Fruit fly (Drosophila melanogaster) whole organism, embryonic: ENCODE data around the gene Ccn.

Source experiments
- Adf1 ChIP-seq: fragments of 200-800 bp; sonication (Bioruptor generic); IDR thresholded peaks from 2 replicates; pipeline ENCODE4 v1.3.6; 2022; ENCODE audit warnings: missing biosample characterization, missing genetic modification characterization
- Atf3 ChIP-seq: fragments of 200-800 bp; sonication (Bioruptor generic); optimal IDR thresholded peaks from 3 replicates; lab custom pipeline; 2016; ENCODE audit warnings: missing biosample characterization, missing genetic modification characterization
- CG10209 ChIP-seq: fragments of 200-800 bp; sonication (Bioruptor generic); optimal IDR thresholded peaks from 3 replicates; lab custom pipeline; 2017; ENCODE audit warnings: missing biosample characterization, mild to moderate bottlenecking, missing genetic modification characterization, missing genetic modification reagents
- CG10959 ChIP-seq: fragments of 200-800 bp; sonication (Bioruptor generic); IDR thresholded peaks from 2 replicates; pipeline ENCODE4 v1.3.6; 2022; ENCODE audit warnings: missing biosample characterization, missing genetic modification characterization
- CG11247 ChIP-seq: fragments of 200-800 bp; sonication (Bioruptor generic); IDR thresholded peaks from 2 replicates; pipeline ENCODE4 v1.3.6; 2022; ENCODE audit warnings: missing biosample characterization, missing genetic modification characterization
- CG13123 ChIP-seq: fragments of 200-800 bp; sonication (Bioruptor generic); optimal IDR thresholded peaks from 2 replicates; lab custom pipeline; 2016; ENCODE audit warnings: missing biosample characterization, missing genetic modification characterization
- CG14014 ChIP-seq: fragments of 200-800 bp; sonication (Bioruptor generic); IDR thresholded peaks from 2 replicates; pipeline ENCODE4 v1.3.6; 2022; ENCODE audit warnings: missing biosample characterization, missing genetic modification characterization
- CG14860 ChIP-seq: fragments of 200-800 bp; sonication (Bioruptor generic); IDR thresholded peaks from 3 replicates; pipeline ENCODE4 v1.3.6; 2022; ENCODE audit warnings: missing biosample characterization, missing genetic modification characterization; ENCODE audit not compliant: partially characterized antibody
- CG15514 ChIP-seq: fragments of 200-800 bp; sonication (Bioruptor generic); optimal IDR thresholded peaks from 3 replicates; lab custom pipeline; 2017; ENCODE audit warnings: missing biosample characterization, missing genetic modification characterization, mild to moderate bottlenecking, moderate library complexity, missing genetic modification reagents
- CG16863 ChIP-seq: fragments of 200-800 bp; sonication (Bioruptor generic); optimal IDR thresholded peaks from 3 replicates; lab custom pipeline; 2016; ENCODE audit warnings: missing biosample characterization, missing genetic modification characterization
- CG2678 ChIP-seq: fragments of 200-800 bp; sonication (Bioruptor generic); optimal IDR thresholded peaks from 3 replicates; lab custom pipeline; 2019; ENCODE audit warnings: missing biosample characterization, mild to moderate bottlenecking, missing genetic modification characterization, moderate library complexity
- CG30020 ChIP-seq: fragments of 200-800 bp; optimal IDR thresholded peaks from 2 replicates; lab custom pipeline; 2019; ENCODE audit warnings: missing biosample characterization, mild to moderate bottlenecking, missing genetic modification characterization, moderate library complexity
- CG3065 ChIP-seq: fragments of 200-800 bp; sonication (Bioruptor generic); optimal IDR thresholded peaks from 2 replicates; lab custom pipeline; 2016; ENCODE audit warnings: missing biosample characterization, missing genetic modification characterization
- CG31365 ChIP-seq: fragments of 200-800 bp; sonication (Bioruptor generic); optimal IDR thresholded peaks from 2 replicates; lab custom pipeline; 2018; ENCODE audit warnings: missing biosample characterization, mild to moderate bottlenecking, missing genetic modification characterization
- CG32767 ChIP-seq: fragments of 200-800 bp; sonication (Bioruptor generic); IDR thresholded peaks from 2 replicates; pipeline ENCODE4 v1.3.6; 2022; ENCODE audit warnings: missing biosample characterization, missing genetic modification characterization
- CG4328 ChIP-seq: fragments of 200-800 bp; sonication (Bioruptor generic); optimal IDR thresholded peaks from 3 replicates; lab custom pipeline; 2017; ENCODE audit warnings: missing biosample characterization, missing genetic modification reagents, missing genetic modification characterization
- CG4404 ChIP-seq: fragments of 200-800 bp; sonication (Bioruptor generic); IDR thresholded peaks from 2 replicates; pipeline ENCODE4 v1.3.6; 2022; ENCODE audit warnings: missing biosample characterization, missing genetic modification characterization
- CG4730 ChIP-seq: fragments of 200-800 bp; sonication (Bioruptor generic); IDR thresholded peaks from 2 replicates; pipeline ENCODE4 v1.3.6; 2022; ENCODE audit warnings: missing biosample characterization, missing genetic modification characterization
- CG5180 ChIP-seq: fragments of 200-800 bp; sonication (Bioruptor generic); optimal IDR thresholded peaks from 3 replicates; lab custom pipeline; 2017; ENCODE audit warnings: missing biosample characterization, missing genetic modification characterization, mild to moderate bottlenecking, moderate library complexity, missing genetic modification reagents
- CG6272 ChIP-seq: fragments of 200-800 bp; sonication (Bioruptor generic); IDR thresholded peaks from 2 replicates; pipeline ENCODE4 v1.3.6; 2022; ENCODE audit warnings: missing biosample characterization, missing genetic modification characterization
- CG6654 ChIP-seq: fragments of 200-800 bp; sonication (Bioruptor generic); optimal IDR thresholded peaks from 2 replicates; lab custom pipeline; 2017; ENCODE audit warnings: missing biosample characterization, mild to moderate bottlenecking, missing genetic modification characterization
- CG9817 ChIP-seq: fragments of 200-800 bp; sonication (Bioruptor generic); optimal IDR thresholded peaks from 2 replicates; lab custom pipeline; 2018; ENCODE audit warnings: missing biosample characterization, mild to moderate bottlenecking, missing genetic modification characterization, moderate library complexity
- CTCF ChIP-seq: fragments of 200-800 bp; sonication (Bioruptor generic); optimal IDR thresholded peaks from 2 replicates; lab custom pipeline; 2017; ENCODE audit warnings: missing biosample characterization, mild to moderate bottlenecking, missing genetic modification characterization, moderate library complexity
- Dll ChIP-seq: fragments of 200-800 bp; sonication (Bioruptor generic); IDR thresholded peaks from 4 replicates; pipeline ENCODE4 v1.3.6; 2022; ENCODE audit warnings: missing biosample characterization, missing genetic modification characterization; ENCODE audit not compliant: partially characterized antibody
- Doc2 ChIP-seq: fragments of 200-800 bp; sonication (Bioruptor generic); IDR thresholded peaks from 2 replicates; pipeline ENCODE4 v1.3.6; 2022; ENCODE audit warnings: missing biosample characterization, missing genetic modification characterization
- ERR ChIP-seq: fragments of 200-800 bp; sonication (Bioruptor generic); optimal IDR thresholded peaks from 2 replicates; lab custom pipeline; 2016; ENCODE audit warnings: missing biosample characterization, missing genetic modification characterization
- Hsf ChIP-seq: fragments of 200-800 bp; sonication (Bioruptor generic); optimal IDR thresholded peaks from 3 replicates; lab custom pipeline; 2016; ENCODE audit warnings: missing biosample characterization, missing genetic modification characterization
- Jarid2 ChIP-seq: fragments of 200-800 bp; sonication (Bioruptor generic); optimal IDR thresholded peaks from 3 replicates; lab custom pipeline; 2017; ENCODE audit warnings: mild to moderate bottlenecking, missing biosample characterization, missing genetic modification reagents, missing genetic modification characterization
- Myb ChIP-seq: fragments of 200-800 bp; sonication (Bioruptor generic); optimal IDR thresholded peaks from 2 replicates; lab custom pipeline; 2016; ENCODE audit warnings: missing biosample characterization, missing genetic modification characterization
- Neu2 ChIP-seq: fragments of 200-800 bp; sonication (Bioruptor generic); optimal IDR thresholded peaks from 3 replicates; lab custom pipeline; 2016; ENCODE audit warnings: missing biosample characterization, missing genetic modification characterization, borderline replicate concordance
- Nf-YB ChIP-seq: fragments of 200-800 bp; sonication (Bioruptor generic); optimal IDR thresholded peaks from 3 replicates; lab custom pipeline; 2019; ENCODE audit warnings: missing biosample characterization, mild to moderate bottlenecking, missing genetic modification characterization, moderate library complexity
- NfI ChIP-seq: fragments of 200-800 bp; sonication (Bioruptor generic); optimal IDR thresholded peaks from 3 replicates; lab custom pipeline; 2018; ENCODE audit warnings: missing biosample characterization, mild to moderate bottlenecking, missing genetic modification characterization, moderate library complexity
- Oaz ChIP-seq: fragments of 200-800 bp; sonication (Bioruptor generic); IDR thresholded peaks from 2 replicates; pipeline ENCODE4 v1.3.6; 2022; ENCODE audit warnings: missing biosample characterization, missing genetic modification characterization
- Oli ChIP-seq: fragments of 200-800 bp; sonication (Bioruptor generic); optimal IDR thresholded peaks from 2 replicates; lab custom pipeline; 2018; ENCODE audit warnings: missing biosample characterization, mild to moderate bottlenecking, missing genetic modification characterization, moderate library complexity
- ash1 ChIP-seq: fragments of 200-800 bp; sonication (Bioruptor generic); optimal IDR thresholded peaks from 2 replicates; lab custom pipeline; 2018; ENCODE audit warnings: missing biosample characterization, mild to moderate bottlenecking, missing genetic modification characterization
- bowl ChIP-seq: fragments of 200-800 bp; sonication (Bioruptor generic); IDR thresholded peaks from 2 replicates; pipeline ENCODE4 v1.3.6; 2022; ENCODE audit warnings: missing biosample characterization, missing genetic modification characterization
- br ChIP-seq: fragments of >200 bp; optimal IDR thresholded peaks from 2 replicates; lab custom pipeline; 2017
- dimm ChIP-seq: fragments of 200-800 bp; sonication (Bioruptor generic); IDR thresholded peaks from 2 replicates; pipeline ENCODE4 v1.3.6; 2022; ENCODE audit warnings: missing biosample characterization, missing genetic modification characterization
- dpn ChIP-seq, 2 experiments: fragments of 200-800 bp; sonication (Bioruptor generic); optimal IDR thresholded peaks; 3 replicates each; lab custom pipeline; 2016; ENCODE audit warnings: missing biosample characterization in 2 of 2, missing genetic modification characterization in 2 of 2
- ewg ChIP-seq: fragments of 200-800 bp; sonication (Bioruptor generic); optimal IDR thresholded peaks from 3 replicates; lab custom pipeline; 2017; ENCODE audit warnings: mild to moderate bottlenecking, missing biosample characterization, missing genetic modification reagents, missing genetic modification characterization
- hth ChIP-seq: fragments of >200 bp; optimal IDR thresholded peaks from 2 replicates; lab custom pipeline; 2017; ENCODE audit warnings: inconsistent platforms
- mam ChIP-seq: fragments of 200-800 bp; sonication (Bioruptor generic); optimal IDR thresholded peaks from 3 replicates; lab custom pipeline; 2016; ENCODE audit warnings: missing biosample characterization, missing genetic modification characterization
- nerfin-1 ChIP-seq: fragments of 200-800 bp; sonication (Bioruptor generic); optimal IDR thresholded peaks from 3 replicates; lab custom pipeline; 2019; ENCODE audit warnings: missing biosample characterization, mild to moderate bottlenecking, missing genetic modification characterization, moderate library complexity
- nmo ChIP-seq: fragments of 200-800 bp; sonication (Bioruptor generic); optimal IDR thresholded peaks from 2 replicates; lab custom pipeline; 2018; ENCODE audit warnings: missing biosample characterization, mild to moderate bottlenecking, missing genetic modification characterization, moderate library complexity
- scrt ChIP-seq: fragments of 200-800 bp; sonication (Bioruptor generic); optimal IDR thresholded peaks from 2 replicates; lab custom pipeline; 2018; ENCODE audit warnings: missing biosample characterization, mild to moderate bottlenecking, missing genetic modification characterization, moderate library complexity
- seq ChIP-seq: fragments of 200-800 bp; sonication (Bioruptor generic); IDR thresholded peaks from 2 replicates; pipeline ENCODE4 v1.3.6; 2022; ENCODE audit warnings: missing biosample characterization, missing genetic modification characterization
- sim ChIP-seq: fragments of 200-800 bp; sonication (Bioruptor generic); IDR thresholded peaks from 2 replicates; pipeline ENCODE4 v1.3.6; 2022; ENCODE audit warnings: missing biosample characterization, missing genetic modification characterization
- sna ChIP-seq: fragments of 200-800 bp; sonication (Bioruptor generic); IDR thresholded peaks from 2 replicates; pipeline ENCODE4 v1.3.6; 2022; ENCODE audit warnings: missing biosample characterization, missing genetic modification characterization; ENCODE audit not compliant: partially characterized antibody
- yki ChIP-seq: fragments of >200 bp; optimal IDR thresholded peaks from 3 replicates; lab custom pipeline; 2018

Gene Ccn

DNA sequence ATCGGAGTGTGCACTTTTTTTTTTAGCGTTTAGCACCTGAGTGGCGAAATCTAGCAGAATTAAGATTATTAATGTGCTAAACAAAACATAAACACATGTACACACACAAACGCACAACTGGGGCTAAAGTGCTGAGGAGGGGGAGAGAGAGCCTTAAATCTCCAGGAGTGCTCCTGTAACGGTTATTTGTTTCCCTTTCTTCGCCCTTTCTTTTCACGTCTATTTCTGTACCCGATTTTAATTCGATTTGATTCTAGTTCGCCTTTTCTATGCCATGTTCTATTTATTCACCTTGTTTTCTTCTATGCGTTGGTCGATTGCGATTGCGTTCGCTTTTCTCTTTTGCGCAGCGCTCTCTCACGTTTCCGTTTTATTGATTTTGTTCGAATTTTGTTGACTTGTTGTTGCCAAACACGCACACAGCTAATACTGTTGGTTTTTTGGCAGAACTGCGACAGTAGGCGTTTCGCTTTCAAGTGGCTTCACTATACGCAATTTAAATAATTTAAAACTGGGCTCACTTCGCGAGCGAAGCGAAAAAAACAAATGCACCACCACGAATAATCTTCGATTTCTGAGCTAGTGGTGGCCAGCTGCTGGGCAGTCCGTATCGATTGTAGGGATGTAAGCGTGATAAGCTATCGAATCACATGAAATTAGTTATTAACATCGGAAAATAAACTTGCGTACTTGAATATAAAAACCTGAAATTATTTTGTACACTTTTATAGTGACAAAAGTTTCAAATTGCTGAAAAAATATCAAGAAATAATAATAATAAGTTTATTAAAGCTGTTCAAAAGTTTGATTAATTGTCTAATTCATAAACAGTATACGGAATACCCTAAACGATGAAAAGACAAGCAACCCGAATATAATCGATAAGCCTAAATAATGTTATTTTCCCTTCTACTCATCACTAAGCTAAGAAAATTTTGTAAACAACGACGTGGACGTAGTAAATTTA, 35.8 kb upstream of the Ccn start, which contains the start of the genes Krn, Ndfip and CG7484 (continued):
- TF ChIP-seq CG31365 (tag; lab: Kevin White, UChicago) = peak; percentile 30
- no peak for TF ChIP-seq hth (lab: Kevin White, UChicago)
- peak; percentile 71 for TF ChIP-seq CG13123 (GFP tag; lab: Kevin White, UChicago)
- TF ChIP-seq Adf1 (GFP tag; lab: Robert Waterston, UW) = peak; percentile 47; the same call in 1 of the 2 replicates
- no peak for TF ChIP-seq CTCF
- peak; percentile 63 for TF ChIP-seq ERR (GFP tag; lab: Kevin White, UChicago)
- TF ChIP-seq nmo (GFP tag; lab: Kevin White, UChicago) = peak; percentile 95
- peak; percentile 85 for TF ChIP-seq mam (GFP tag; lab: Kevin White, UChicago)
- peak; percentile 93 for TF ChIP-seq CG2678
- peak; percentile 87 for TF ChIP-seq CG4328
- peak; percentile 71 for TF ChIP-seq CG15514 (GFP tag; lab: Kevin White, UChicago)
- TF ChIP-seq Myb = peak; percentile 52
- no peak for TF ChIP-seq bowl
- TF ChIP-seq Nf-YB (GFP tag; lab: Kevin White, UChicago) = peak; percentile 72
- peak; percentile 54 for TF ChIP-seq CG16863 (GFP tag; lab: Kevin White, UChicago)
- TF ChIP-seq CG10959 (GFP tag; lab: Robert Waterston, UW) = peak; percentile 46; the same call in 1 of the 2 replicates
- TF ChIP-seq CG30020 (tag; lab: Kevin White, UChicago) = peak; percentile 92
- peak; percentile 49 for TF ChIP-seq CG6654 (GFP tag; lab: Kevin White, UChicago)
- peak; percentile 90 for TF ChIP-seq Hsf (GFP tag; lab: Kevin White, UChicago)
- TF ChIP-seq NfI (GFP tag; lab: Kevin White, UChicago) = peak; percentile 85
- TF ChIP-seq CG3065 (GFP tag; lab: Kevin White, UChicago) = peak; percentile 72
- TF ChIP-seq CG4404 = peak; percentile 89
- peak; percentile 95 for TF ChIP-seq CG9817
- TF ChIP-seq Jarid2 = peak; percentile 64
- peak; percentile 86 for TF ChIP-seq nerfin-1
- peak; percentile 73 for TF ChIP-seq CG4730
- peak; percentile 85 to 89 for TF ChIP-seq dpn (GFP tag; optimal IDR thresholded peaks at IDR 0.05; lab: Kevin White, UChicago)
- TF ChIP-seq Dll = peak; percentile 99
- TF ChIP-seq Doc2 (GFP tag; lab: Robert Waterston, UW) = no peak
- no peak for TF ChIP-seq yki (lab: Kevin White, UChicago)
- TF ChIP-seq br (lab: Kevin White, UChicago) = no peak
- peak; percentile 80 for TF ChIP-seq Oli (tag; lab: Kevin White, UChicago)
- TF ChIP-seq dimm (GFP tag; lab: Robert Waterston, UW) = no peak
- TF ChIP-seq CG14860 = peak; percentile 98
- TF ChIP-seq Oaz = peak; percentile 61
- TF ChIP-seq CG5180 (GFP tag; lab: Kevin White, UChicago) = peak; percentile 37
- peak; percentile 75 for TF ChIP-seq Atf3 (GFP tag; lab: Kevin White, UChicago)
- TF ChIP-seq CG11247 (GFP tag; lab: Robert Waterston, UW) = peak; percentile 87
- TF ChIP-seq CG14014 (GFP tag; lab: Robert Waterston, UW) = peak; percentile 82
- TF ChIP-seq CG32767 (GFP tag; lab: Robert Waterston, UW) = peak; percentile 53; the same call in 1 of the 2 replicates
- TF ChIP-seq Neu2 (GFP tag; lab: Kevin White, UChicago) = no peak
- TF ChIP-seq ewg = peak; percentile 76
- no peak for TF ChIP-seq ash1
- peak; percentile 73 for TF ChIP-seq seq (GFP tag; lab: Robert Waterston, UW)
- peak; percentile 39 for TF ChIP-seq scrt (GFP tag; lab: Kevin White, UChicago)
- TF ChIP-seq CG10209 (GFP tag; lab: Kevin White, UChicago) = peak; percentile 87
- no peak for TF ChIP-seq sim
- peak; percentile 99 for TF ChIP-seq sna (GFP tag; lab: Robert Waterston, UW)
- peak; percentile 92 for TF ChIP-seq CG6272
